Worm (Caenorhabditis elegans) whole organism, L3 larva: ENCODE data around the gene T20F7.1.
"Not testable (repeated sequence)": the region's sequence is repeated elsewhere in the genome, so short reads cannot be mapped to it uniquely, and the experiment has no call there.

ENCODE experiments used
- ZK546.5 ChIP-seq: sonication (generic microtip); optimal IDR thresholded peaks from 2 replicates; lab custom pipeline; 2017; ENCODE audit warnings: missing biosample characterization, missing genetic modification characterization
- aly-2 ChIP-seq: fragments of 150-350 bp; optimal IDR thresholded peaks from 2 replicates; lab custom pipeline; 2014; ENCODE audit warnings: missing biosample characterization, missing genetic modification characterization
- ama-1 ChIP-seq: fragments of 150-350 bp; optimal IDR thresholded peaks from 2 replicates; lab custom pipeline; 2018
- ceh-28 ChIP-seq: fragments of 150-350 bp; optimal IDR thresholded peaks from 2 replicates; lab custom pipeline; 2014; ENCODE audit warnings: missing biosample characterization, missing genetic modification reagents, missing genetic modification characterization
- ceh-9 ChIP-seq: sonication (generic microtip); optimal IDR thresholded peaks from 2 replicates; lab custom pipeline; 2018; ENCODE audit warnings: missing biosample characterization, missing genetic modification characterization
- egl-27 ChIP-seq: sonication (generic microtip); optimal IDR thresholded peaks from 4 replicates; lab custom pipeline; 2017; ENCODE audit warnings: missing biosample characterization, missing genetic modification reagents, missing genetic modification characterization
- egl-5 ChIP-seq: fragments of 150-350 bp; optimal IDR thresholded peaks from 2 replicates; lab custom pipeline; 2017; ENCODE audit warnings: missing biosample characterization, missing genetic modification reagents, missing genetic modification characterization, inconsistent platforms
- elt-1 ChIP-seq: fragments of 150-350 bp; optimal IDR thresholded peaks from 2 replicates; lab custom pipeline; 2014; ENCODE audit warnings: missing biosample characterization, missing genetic modification characterization
- elt-2 ChIP-seq: sonication (generic microtip); optimal IDR thresholded peaks from 2 replicates; lab custom pipeline; 2016; ENCODE audit warnings: missing genetic modification reagents, mild to moderate bottlenecking, missing genetic modification characterization, missing compliant biosample characterization
- elt-3 ChIP-seq, 3 experiments: fragments of 150-350 bp in 1 of 3; sonication (generic microtip) in 2 of 3; optimal IDR thresholded peaks; 2 replicates in 2 of 3; 4 replicates in 1 of 3; lab custom pipeline; 2014 to 2017; ENCODE audit warnings: missing biosample characterization in 3 of 3, missing genetic modification characterization in 3 of 3
- eor-1 ChIP-seq, 2 experiments: fragments of 150-350 bp; optimal IDR thresholded peaks; 2 replicates each; lab custom pipeline; 2014 to 2018; ENCODE audit warnings: missing biosample characterization in 2 of 2, missing genetic modification characterization in 2 of 2
- jun-1 ChIP-seq: fragments of 150-350 bp; optimal IDR thresholded peaks from 2 replicates; lab custom pipeline; 2014; ENCODE audit warnings: missing biosample characterization, missing genetic modification reagents, missing genetic modification characterization
- lin-15B ChIP-seq: fragments of 150-350 bp; optimal IDR thresholded peaks from 2 replicates; lab custom pipeline; 2014; ENCODE audit warnings: missing biosample characterization, missing genetic modification characterization
- lin-39 ChIP-seq: fragments of 150-350 bp; optimal IDR thresholded peaks from 2 replicates; lab custom pipeline; 2018; ENCODE audit warnings: missing biosample characterization, missing genetic modification reagents, missing genetic modification characterization
- lsy-12 ChIP-seq: sonication (generic microtip); optimal IDR thresholded peaks from 2 replicates; lab custom pipeline; 2016; ENCODE audit warnings: mild to moderate bottlenecking, missing genetic modification characterization, missing compliant biosample characterization
- mdl-1 ChIP-seq: fragments of 150-350 bp; optimal IDR thresholded peaks from 2 replicates; lab custom pipeline; 2014; ENCODE audit warnings: missing biosample characterization, missing genetic modification characterization
- mml-1 ChIP-seq: fragments of 150-350 bp; sonication (generic microtip); optimal IDR thresholded peaks from 3 replicates; lab custom pipeline; 2014; ENCODE audit warnings: missing biosample characterization, missing genetic modification characterization
- nfya-1 ChIP-seq: sonication (generic microtip); optimal IDR thresholded peaks from 2 replicates; lab custom pipeline; 2017; ENCODE audit warnings: missing genetic modification characterization, mild to moderate bottlenecking, missing compliant biosample characterization, antibody characterized with exemption, moderate library complexity; ENCODE audit not compliant: insufficient read depth
- nhr-11 ChIP-seq: fragments of 150-350 bp; optimal IDR thresholded peaks from 2 replicates; lab custom pipeline; 2014; ENCODE audit warnings: missing biosample characterization, missing genetic modification characterization
- nhr-12 ChIP-seq: fragments of 150-350 bp; optimal IDR thresholded peaks from 2 replicates; lab custom pipeline; 2014; ENCODE audit warnings: missing biosample characterization, missing genetic modification characterization
- nhr-237 ChIP-seq: fragments of 150-350 bp; optimal IDR thresholded peaks from 2 replicates; lab custom pipeline; 2014; ENCODE audit warnings: missing biosample characterization, missing genetic modification characterization
- nhr-25 ChIP-seq: sonication (generic microtip); optimal IDR thresholded peaks from 2 replicates; lab custom pipeline; 2017; ENCODE audit warnings: missing biosample characterization, missing genetic modification characterization
- nhr-43 ChIP-seq: sonication (generic microtip); optimal IDR thresholded peaks from 2 replicates; lab custom pipeline; 2016; ENCODE audit warnings: mild to moderate bottlenecking, missing genetic modification characterization, missing compliant biosample characterization; ENCODE audit not compliant: poor library complexity, severe bottlenecking
- nhr-67 ChIP-seq: fragments of 150-350 bp; optimal IDR thresholded peaks from 2 replicates; lab custom pipeline; 2014; ENCODE audit warnings: missing biosample characterization, missing genetic modification characterization
- nhr-76 ChIP-seq: fragments of 150-350 bp; sonication (generic microtip); optimal IDR thresholded peaks from 5 replicates; lab custom pipeline; 2014; ENCODE audit warnings: missing biosample characterization, missing genetic modification characterization
- nhr-77 ChIP-seq: fragments of 150-350 bp; optimal IDR thresholded peaks from 2 replicates; lab custom pipeline; 2014; ENCODE audit warnings: missing biosample characterization, missing genetic modification characterization
- pha-4 ChIP-seq: fragments of 150-350 bp; optimal IDR thresholded peaks from 2 replicates; lab custom pipeline; 2014; ENCODE audit warnings: missing biosample characterization, missing genetic modification reagents, missing genetic modification characterization
- pqm-1 ChIP-seq: fragments of 150-350 bp; optimal IDR thresholded peaks from 2 replicates; lab custom pipeline; 2017; ENCODE audit warnings: missing biosample characterization, missing genetic modification characterization, inconsistent platforms
- skn-1 ChIP-seq: fragments of 150-350 bp; optimal IDR thresholded peaks from 2 replicates; lab custom pipeline; 2014; ENCODE audit warnings: missing biosample characterization, missing genetic modification characterization
- snpc-4 ChIP-seq: fragments of 150-350 bp; optimal IDR thresholded peaks from 2 replicates; lab custom pipeline; 2014; ENCODE audit warnings: missing biosample characterization, missing genetic modification characterization
- tbx-2 ChIP-seq: sonication (generic microtip); optimal IDR thresholded peaks from 2 replicates; lab custom pipeline; 2016; ENCODE audit warnings: mild to moderate bottlenecking, missing genetic modification characterization, missing compliant biosample characterization
- zag-1 ChIP-seq: fragments of 150-350 bp; optimal IDR thresholded peaks from 2 replicates; lab custom pipeline; 2014; ENCODE audit warnings: missing biosample characterization, missing genetic modification characterization
- ztf-11 ChIP-seq: fragments of 150-350 bp; optimal IDR thresholded peaks from 2 replicates; lab custom pipeline; 2014; ENCODE audit warnings: missing biosample characterization, missing genetic modification characterization
- ztf-4 ChIP-seq: fragments of 150-350 bp; optimal IDR thresholded peaks from 2 replicates; lab custom pipeline; 2014; ENCODE audit warnings: missing biosample characterization, missing genetic modification characterization

The T20F7.1 gene

ce11 chrX:16883426-16883825, 10.7 kb downstream of the T20F7.1 start, which contains the start of gene Y13C8A.1:
Gene Y13C8A.1 (plus strand): TSS chrX:16883726.
- TF ChIP-seq nhr-43 (tag; lab: Kevin White, UChicago); nhr-77 (tag; lab: Kevin White, UChicago); eor-1 (tag; optimal IDR thresholded peaks at IDR 0.05; lab: Kevin White, UChicago): not testable (repeated sequence)

- no peak for TF ChIP-seq tbx-2 (tag; lab: Kevin White, UChicago)
- TF ChIP-seq lsy-12 (tag; lab: Kevin White, UChicago) = no peak
- TF ChIP-seq nhr-237 (tag; lab: Kevin White, UChicago) = no peak
- no peak for TF ChIP-seq nhr-76 (tag; lab: Kevin White, UChicago)
- TF ChIP-seq nhr-25 (tag; lab: Kevin White, UChicago) = no peak
- no peak for TF ChIP-seq ztf-4
- no peak for TF ChIP-seq ZK546.5
- no peak for TF ChIP-seq mdl-1 (tag; lab: Kevin White, UChicago)
- no peak for TF ChIP-seq egl-5 (tag; lab: Kevin White, UChicago)
- no peak for TF ChIP-seq nhr-11 (tag; lab: Kevin White, UChicago)
- no peak for TF ChIP-seq egl-27
- no peak for TF ChIP-seq aly-2
- no peak for TF ChIP-seq lin-15B (tag; lab: Kevin White, UChicago)
- TF ChIP-seq ceh-28 (tag; lab: Kevin White, UChicago) = no peak
Measured at ce11 chrX:16884075-16884474, 11.4 kb downstream of the T20F7.1 start.

ce11 chrX:16891683-16892082, 19.0 kb downstream of the T20F7.1 start, which contains the start of gene F39F10.3:
Gene F39F10.3 (plus strand): TSS chrX:16891983.
- TF ChIP-seq elt-2 (tag; lab: Kevin White, UChicago) (no peak), mml-1 (tag; lab: Kevin White, UChicago) (no peak), nhr-11 (tag; lab: Kevin White, UChicago) (no peak), snpc-4 (tag; lab: Kevin White, UChicago) (no peak), ceh-28 (tag; lab: Kevin White, UChicago) (no peak), nhr-77 (tag; lab: Kevin White, UChicago) (no peak), ztf-11 (tag; lab: Kevin White, UChicago) (no peak), skn-1 (no peak), elt-1 (no peak), elt-3 (tag; optimal IDR thresholded peaks at IDR 0.05; lab: Kevin White, UChicago) (no peak), eor-1 (tag; optimal IDR thresholded peaks at IDR 0.05; lab: Kevin White, UChicago) (no peak), nhr-67 (tag; lab: Kevin White, UChicago) (no peak), jun-1 (tag; lab: Kevin White, UChicago) (no peak), nhr-12 (tag; lab: Kevin White, UChicago) (no peak), nfya-1 (tag; lab: Kevin White, UChicago) (no peak), ama-1 (no peak), nhr-237 (tag; lab: Kevin White, UChicago) (no peak), aly-2 (no peak)

ce11 chrX:16893767-16894166, 21.1 kb downstream of the T20F7.1 start:
- TF ChIP-seq elt-2 (tag; lab: Kevin White, UChicago) (no peak), zag-1 (no peak), lin-15B (tag; lab: Kevin White, UChicago) (no peak), pqm-1 (tag; lab: Kevin White, UChicago) (no peak), lin-39 (no peak), pha-4 (tag; lab: Kevin White, UChicago) (no peak), nhr-12 (tag; lab: Kevin White, UChicago) (no peak)

ce11 chrX:16894577-16894976, 21.9 kb downstream of the T20F7.1 start, which contains the start of gene F39F10.2:
Gene F39F10.2 (plus strand): TSS chrX:16894877.
- no peak for TF ChIP-seq nhr-43 (tag; lab: Kevin White, UChicago)
- no peak for TF ChIP-seq lsy-12 (tag; lab: Kevin White, UChicago)
- no peak for TF ChIP-seq ceh-9 (tag; lab: Kevin White, UChicago)
- TF ChIP-seq egl-5 (tag; lab: Kevin White, UChicago) = no peak
